Worm (Caenorhabditis elegans) whole organism, L2 larva: ENCODE data around the gene nhr-19.
A peak's percentile ranks its signal among the peaks of the same experiment; 100 is the strongest.

Experiments used
- C34F6.9 ChIP-seq: fragments of 150-350 bp; optimal IDR thresholded peaks from 2 replicates; lab custom pipeline; 2014; ENCODE audit warnings: missing biosample characterization, missing genetic modification characterization
- R02D3.7 ChIP-seq: fragments of 150-350 bp; optimal IDR thresholded peaks from 2 replicates; lab custom pipeline; 2014; ENCODE audit warnings: missing biosample characterization, missing genetic modification characterization
- ZK546.5 ChIP-seq: sonication (generic microtip); optimal IDR thresholded peaks from 2 replicates; lab custom pipeline; 2017; ENCODE audit warnings: missing biosample characterization, missing genetic modification characterization
- alr-1 ChIP-seq: fragments of 150-350 bp; optimal IDR thresholded peaks from 2 replicates; lab custom pipeline; 2014; ENCODE audit warnings: missing biosample characterization, missing genetic modification characterization
- ama-1 ChIP-seq: fragments of 150-350 bp; optimal IDR thresholded peaks from 2 replicates; lab custom pipeline; 2018; ENCODE audit warnings: inconsistent platforms
- blmp-1 ChIP-seq: sonication (generic microtip); optimal IDR thresholded peaks from 2 replicates; lab custom pipeline; 2017; ENCODE audit warnings: missing genetic modification characterization, mild to moderate bottlenecking, missing compliant biosample characterization, antibody characterized with exemption, moderate library complexity; ENCODE audit not compliant: insufficient read depth
- ceh-16 ChIP-seq: fragments of 150-350 bp; optimal IDR thresholded peaks from 2 replicates; lab custom pipeline; 2014; ENCODE audit warnings: missing biosample characterization, missing genetic modification characterization
- ceh-82 ChIP-seq: fragments of 150-350 bp; optimal IDR thresholded peaks from 2 replicates; lab custom pipeline; 2014; ENCODE audit warnings: missing biosample characterization, missing genetic modification characterization
- crh-2 ChIP-seq: sonication (generic microtip); optimal IDR thresholded peaks from 2 replicates; lab custom pipeline; 2017; ENCODE audit warnings: missing biosample characterization, missing genetic modification characterization
- elt-3 ChIP-seq: sonication (generic microtip); optimal IDR thresholded peaks from 2 replicates; lab custom pipeline; 2017; ENCODE audit warnings: missing biosample characterization, missing genetic modification characterization
- fos-1 ChIP-seq: fragments of 150-350 bp; optimal IDR thresholded peaks from 2 replicates; lab custom pipeline; 2014; ENCODE audit warnings: missing biosample characterization, missing genetic modification characterization
- gmeb-1 ChIP-seq: fragments of 150-350 bp; optimal IDR thresholded peaks from 2 replicates; lab custom pipeline; 2014; ENCODE audit warnings: missing biosample characterization, missing genetic modification characterization
- lin-13 ChIP-seq: fragments of 150-350 bp; optimal IDR thresholded peaks from 2 replicates; lab custom pipeline; 2014; ENCODE audit warnings: missing biosample characterization, missing genetic modification reagents, missing genetic modification characterization
- lin-39 ChIP-seq: fragments of 150-350 bp; optimal IDR thresholded peaks from 2 replicates; lab custom pipeline; 2014; ENCODE audit warnings: missing biosample characterization, missing genetic modification reagents, missing genetic modification characterization
- lsy-2 ChIP-seq, 2 experiments: fragments of 150-350 bp in 1 of 2; sonication (generic microtip) in 1 of 2; optimal IDR thresholded peaks; 2 replicates each; lab custom pipeline; 2014 to 2017; ENCODE audit warnings: missing biosample characterization in 2 of 2, missing genetic modification characterization in 2 of 2
- mab-5 ChIP-seq: fragments of 150-350 bp; optimal IDR thresholded peaks from 2 replicates; lab custom pipeline; 2014; ENCODE audit warnings: missing biosample characterization, missing genetic modification characterization
- mbf-1 ChIP-seq: sonication (generic microtip); optimal IDR thresholded peaks from 2 replicates; lab custom pipeline; 2017; ENCODE audit warnings: missing biosample characterization, missing genetic modification characterization
- mdl-1 ChIP-seq, 2 experiments: fragments of 150-350 bp in 1 of 2; sonication (generic microtip) in 1 of 2; optimal IDR thresholded peaks; 2 replicates each; lab custom pipeline; 2017; ENCODE audit warnings: missing biosample characterization in 2 of 2, missing genetic modification characterization in 2 of 2
- nhr-11 ChIP-seq: fragments of 150-350 bp; optimal IDR thresholded peaks from 2 replicates; lab custom pipeline; 2014; ENCODE audit warnings: missing biosample characterization, missing genetic modification characterization
- nhr-12 ChIP-seq: fragments of 150-350 bp; optimal IDR thresholded peaks from 2 replicates; lab custom pipeline; 2014; ENCODE audit warnings: missing biosample characterization, missing genetic modification characterization
- nhr-129 ChIP-seq: fragments of 150-350 bp; optimal IDR thresholded peaks from 2 replicates; lab custom pipeline; 2014; ENCODE audit warnings: missing biosample characterization, missing genetic modification characterization
- nhr-21 ChIP-seq: fragments of 150-350 bp; optimal IDR thresholded peaks from 2 replicates; lab custom pipeline; 2014; ENCODE audit warnings: missing biosample characterization, missing genetic modification characterization
- nhr-23 ChIP-seq: fragments of 150-350 bp; optimal IDR thresholded peaks from 2 replicates; lab custom pipeline; 2014; ENCODE audit warnings: missing biosample characterization, missing genetic modification reagents, missing genetic modification characterization
- nhr-237 ChIP-seq: fragments of 150-350 bp; optimal IDR thresholded peaks from 2 replicates; lab custom pipeline; 2014; ENCODE audit warnings: missing biosample characterization, missing genetic modification characterization
- nhr-25 ChIP-seq: fragments of 150-350 bp; sonication (generic microtip); optimal IDR thresholded peaks from 3 replicates; lab custom pipeline; 2014; ENCODE audit warnings: missing biosample characterization, missing genetic modification characterization
- nhr-6 ChIP-seq: fragments of 150-350 bp; optimal IDR thresholded peaks from 2 replicates; lab custom pipeline; 2014; ENCODE audit warnings: missing biosample characterization, missing genetic modification characterization
- nhr-77 ChIP-seq: fragments of 150-350 bp; optimal IDR thresholded peaks from 2 replicates; lab custom pipeline; 2014; ENCODE audit warnings: missing biosample characterization, missing genetic modification characterization
- peb-1 ChIP-seq: fragments of 150-350 bp; optimal IDR thresholded peaks from 2 replicates; lab custom pipeline; 2014; ENCODE audit warnings: missing biosample characterization, missing genetic modification characterization
- sem-4 ChIP-seq: fragments of 150-350 bp; optimal IDR thresholded peaks from 2 replicates; lab custom pipeline; 2014; ENCODE audit warnings: missing biosample characterization, missing genetic modification reagents, missing genetic modification characterization
- sma-3 ChIP-seq: sonication (generic microtip); optimal IDR thresholded peaks from 2 replicates; lab custom pipeline; 2016; ENCODE audit warnings: missing genetic modification reagents, missing genetic modification characterization, missing compliant biosample characterization
- sma-9 ChIP-seq, 2 experiments: fragments of 150-350 bp in 1 of 2; sonication (generic microtip) in 1 of 2; optimal IDR thresholded peaks; 2 replicates each; lab custom pipeline; 2014 to 2016; ENCODE audit warnings: missing genetic modification characterization in 2 of 2, mild to moderate bottlenecking in 1 of 2, missing biosample characterization in 1 of 2, missing compliant biosample characterization in 1 of 2, missing genetic modification reagents in 1 of 2, moderate library complexity in 1 of 2
- snpc-4 ChIP-seq: fragments of 150-350 bp; optimal IDR thresholded peaks from 2 replicates; lab custom pipeline; 2014; ENCODE audit warnings: missing biosample characterization, missing genetic modification characterization
- unc-55 ChIP-seq: fragments of 150-350 bp; sonication (generic microtip); optimal IDR thresholded peaks from 3 replicates; lab custom pipeline; 2014; ENCODE audit warnings: missing biosample characterization, missing genetic modification reagents, missing genetic modification characterization
- zag-1 ChIP-seq: fragments of 150-350 bp; optimal IDR thresholded peaks from 2 replicates; lab custom pipeline; 2014; ENCODE audit warnings: missing biosample characterization, missing genetic modification characterization
- ztf-1 ChIP-seq: fragments of 200-800 bp; sonication (Bioruptor generic); conservative IDR thresholded peaks from 2 replicates; pipeline ENCODE4 v1.3.6; 2022; ENCODE audit warnings: missing genetic modification characterization, missing compliant biosample characterization
- ztf-11 ChIP-seq: sonication (generic microtip); optimal IDR thresholded peaks from 2 replicates; lab custom pipeline; 2017; ENCODE audit warnings: missing biosample characterization, missing genetic modification characterization
- ztf-4 ChIP-seq: fragments of 150-350 bp; optimal IDR thresholded peaks from 2 replicates; lab custom pipeline; 2014; ENCODE audit warnings: missing biosample characterization, missing genetic modification characterization

Gene nhr-19

ce11 chrII:9603419-9603818 lies 1.9 kb downstream of the nhr-19 start (continued):
- TF ChIP-seq ztf-4 (tag; lab: Kevin White, UChicago), result peak; percentile 92
- peak; percentile 97 for TF ChIP-seq nhr-25 (tag; lab: Kevin White, UChicago)
- TF ChIP-seq ztf-1, result no peak
- no peak for TF ChIP-seq peb-1
- peak; percentile 96 for TF ChIP-seq fos-1 (tag; lab: Kevin White, UChicago)
- no peak for TF ChIP-seq elt-3
- no peak for TF ChIP-seq nhr-77 (tag; lab: Kevin White, UChicago)
- peak; percentile 22 for TF ChIP-seq R02D3.7 (tag; lab: Kevin White, UChicago)
- TF ChIP-seq nhr-12 (tag; lab: Kevin White, UChicago), result no peak
- TF ChIP-seq lsy-2 (tag; optimal IDR thresholded peaks at IDR 0.05; lab: Kevin White, UChicago), result peak; percentile 32 to 95
- no peak for TF ChIP-seq lin-39 (tag; lab: Kevin White, UChicago)
- no peak for TF ChIP-seq mbf-1 (tag; lab: Kevin White, UChicago)
- peak; percentile 96 for TF ChIP-seq sma-3 (GFP tag; lab: Kevin White, UChicago)
- no peak for TF ChIP-seq nhr-23 (tag; lab: Kevin White, UChicago)
- peak; percentile 67 for TF ChIP-seq unc-55
- TF ChIP-seq nhr-129, result peak; percentile 98
- TF ChIP-seq nhr-11 (tag; lab: Kevin White, UChicago), result peak; percentile 68
- TF ChIP-seq sem-4 (tag; lab: Kevin White, UChicago), result peak; percentile 93
- TF ChIP-seq C34F6.9 (tag; lab: Kevin White, UChicago), result peak; percentile 98
- peak; percentile 79 for TF ChIP-seq mab-5 (tag; lab: Kevin White, UChicago)
- TF ChIP-seq ceh-82, result no peak
- peak; percentile 84 for TF ChIP-seq lin-13 (GFP tag; lab: Kevin White, UChicago)
- no peak for TF ChIP-seq ztf-11 (tag; lab: Kevin White, UChicago)
- peak; percentile 53 for TF ChIP-seq snpc-4
- TF ChIP-seq blmp-1 (tag; lab: Kevin White, UChicago), result peak; percentile 96
- peak; percentile 78 for TF ChIP-seq zag-1 (tag; lab: Kevin White, UChicago)
- peak; percentile 76 for TF ChIP-seq alr-1 (tag; lab: Kevin White, UChicago)

- TF ChIP-seq blmp-1 (tag; lab: Kevin White, UChicago) (peak; percentile 45), gmeb-1 (tag; lab: Kevin White, UChicago) (peak; percentile 17), R02D3.7 (tag; lab: Kevin White, UChicago) (no peak), nhr-11 (tag; lab: Kevin White, UChicago) (no peak), nhr-77 (tag; lab: Kevin White, UChicago) (no peak), sma-9 (GFP tag; optimal IDR thresholded peaks at IDR 0.05; lab: Kevin White, UChicago) (peak; percentile 55), sma-9 (tag; optimal IDR thresholded peaks at IDR 0.05; lab: Kevin White, UChicago) (no peak), crh-2 (tag; lab: Kevin White, UChicago) (peak; percentile 42)
- TF ChIP-seq, all 48 proteins: peak for 4
These were observed 2.8 kb downstream of the nhr-19 start for ce11 chrII:9602566-9602965.

- TF ChIP-seq sma-3 (GFP tag; lab: Kevin White, UChicago) (peak; percentile 17), nhr-237 (tag; lab: Kevin White, UChicago) (no peak), ceh-16 (tag; lab: Kevin White, UChicago) (no peak), crh-2 (tag; lab: Kevin White, UChicago) (peak; percentile 75), nhr-129 (peak; percentile 86), nhr-11 (tag; lab: Kevin White, UChicago) (no peak), sem-4 (tag; lab: Kevin White, UChicago) (peak; percentile 72), sma-9 (GFP tag; optimal IDR thresholded peaks at IDR 0.05; lab: Kevin White, UChicago) (peak; percentile 87), sma-9 (tag; optimal IDR thresholded peaks at IDR 0.05; lab: Kevin White, UChicago) (no peak), ztf-11 (tag; lab: Kevin White, UChicago) (no peak), lin-13 (GFP tag; lab: Kevin White, UChicago) (peak; percentile 9), ztf-4 (tag; lab: Kevin White, UChicago) (peak; percentile 72), C34F6.9 (tag; lab: Kevin White, UChicago) (peak; percentile 36), mdl-1 (tag; optimal IDR thresholded peaks at IDR 0.05; lab: Kevin White, UChicago) (peak; percentile 3 to 70), nhr-21 (tag; lab: Kevin White, UChicago) (peak; percentile 12), ZK546.5 (tag; lab: Kevin White, UChicago) (no peak), nhr-6 (tag; lab: Kevin White, UChicago) (peak; percentile 27), ztf-1 (no peak), blmp-1 (tag; lab: Kevin White, UChicago) (peak; percentile 68), ama-1 (no peak), zag-1 (tag; lab: Kevin White, UChicago) (no peak), lin-39 (tag; lab: Kevin White, UChicago) (no peak), gmeb-1 (tag; lab: Kevin White, UChicago) (peak; percentile 54), lsy-2 (tag; optimal IDR thresholded peaks at IDR 0.05; lab: Kevin White, UChicago) (peak in 1 of 2 experiments; percentile 60), elt-3 (no peak), mab-5 (tag; lab: Kevin White, UChicago) (no peak), nhr-25 (tag; lab: Kevin White, UChicago) (peak; percentile 86)
These were observed 3.6 kb downstream of the nhr-19 start for ce11 chrII:9601679-9602078.
